Worm (Caenorhabditis elegans) whole organism, young adult: ENCODE results near the gene R13A5.10.

Experiments
- ama-1 ChIP-seq, 3 experiments: fragments of 150-350 bp in 1 of 3; sonication (generic microtip) in 2 of 3; optimal IDR thresholded peaks; 2 replicates each; lab custom pipeline; 2014 to 2018; ENCODE audit warnings: missing biosample characterization in 2 of 3, missing genetic modification characterization in 2 of 3, missing genetic modification reagents in 2 of 3
- ccch-3 ChIP-seq: fragments of 200-800 bp; sonication (Bioruptor generic); optimal IDR thresholded peaks from 2 replicates; lab custom pipeline; 2018; ENCODE audit warnings: mild to moderate bottlenecking, missing genetic modification characterization, missing compliant biosample characterization
- ceh-100 ChIP-seq: fragments of 200-800 bp; sonication (Bioruptor generic); IDR thresholded peaks from 2 replicates; pipeline ENCODE4 v1.3.6; 2022; ENCODE audit warnings: missing genetic modification reagents, missing genetic modification characterization, missing compliant biosample characterization
- efl-1 ChIP-seq: fragments of 150-350 bp; optimal IDR thresholded peaks from 2 replicates; lab custom pipeline; 2014; ENCODE audit warnings: missing biosample characterization, missing genetic modification reagents, missing genetic modification characterization
- let-607 ChIP-seq, 2 experiments: fragments of 200-800 bp in 1 of 2; sonication (Bioruptor generic) in 1 of 2; sonication (generic microtip) in 1 of 2; optimal IDR thresholded peaks; 2 replicates each; lab custom pipeline; 2016 to 2018; ENCODE audit warnings: mild to moderate bottlenecking in 2 of 2, missing compliant biosample characterization in 2 of 2, missing genetic modification characterization in 2 of 2, moderate library complexity in 2 of 2, missing genotype in 1 of 2

DNA sequence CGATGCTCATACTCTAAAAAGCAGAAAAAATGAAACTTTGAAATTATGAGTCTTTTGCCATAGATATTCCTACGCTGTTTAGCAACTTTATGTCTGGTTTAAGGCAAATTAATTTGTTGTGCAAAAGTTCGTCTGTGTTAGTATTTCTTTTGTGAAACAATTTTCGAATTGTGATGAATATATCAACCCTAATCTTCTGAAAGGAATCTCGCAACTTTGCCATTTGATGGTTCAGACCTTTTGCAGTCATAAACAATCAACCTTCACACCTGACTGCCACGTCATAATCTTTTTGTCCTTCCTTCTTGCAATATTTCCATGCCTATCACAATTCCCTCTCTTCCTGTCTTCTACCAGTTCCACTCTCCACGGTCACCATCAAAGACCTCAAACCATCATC is 37.1 kb upstream of the R13A5.10 start:
- TF ChIP-seq ceh-100 (GFP tag; lab: Robert Waterston, UW) (no peak), ccch-3 (GFP tag; lab: Kevin White, UChicago) (no peak), efl-1 (GFP tag; lab: Kevin White, UChicago) (no peak), let-607 (tag; optimal IDR thresholded peaks at IDR 0.05; lab: Kevin White, UChicago) (no peak), ama-1 (optimal IDR thresholded peaks at IDR 0.05; lab: Kevin White, UChicago) (no peak), ama-1 (GFP tag; optimal IDR thresholded peaks at IDR 0.05; lab: Kevin White, UChicago) (no peak)
